Worm (Caenorhabditis elegans): ENCODE results near the gene Y55H10A.2.

DNA sequence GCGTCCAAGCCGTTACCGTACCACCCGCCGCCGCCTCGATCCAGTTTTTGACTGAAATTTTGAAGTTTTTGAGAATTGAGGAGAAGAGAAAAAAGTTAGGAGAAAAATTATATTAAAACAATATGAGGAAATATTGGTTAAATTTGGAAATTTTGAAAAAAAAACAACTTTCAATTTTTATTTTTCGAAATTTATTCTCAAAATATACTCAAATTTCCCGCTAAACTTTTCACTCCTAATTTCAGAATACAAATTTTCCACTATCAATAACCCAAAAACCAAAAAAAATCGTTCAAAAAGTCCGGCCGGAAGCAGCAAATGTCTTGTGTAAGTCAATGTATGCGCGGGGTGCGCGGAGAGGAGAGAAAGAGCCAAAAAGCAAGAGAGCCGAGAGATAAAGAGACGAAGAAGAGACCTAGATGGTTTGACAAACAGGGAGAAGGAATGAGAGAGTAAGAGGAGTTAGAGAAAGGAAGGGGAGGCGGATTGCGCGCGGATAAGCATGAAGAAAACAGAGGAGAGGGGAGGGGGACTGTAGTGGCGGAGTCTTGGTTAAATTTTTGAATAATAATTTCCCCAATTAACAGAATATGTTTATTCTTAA lies 13.2 kb upstream of the Y55H10A.2 start, which contains the start of gene elks-1:
- TF ChIP-seq unc-62 (GFP tag; optimal IDR thresholded peaks at IDR 0.05): no peak
- TF ChIP-seq fkh-4 (tag; optimal IDR thresholded peaks at IDR 0.05; ENCODE audit: borderline replicate concordance): no peak
- no peak for TF ChIP-seq nhr-12 (tag; optimal IDR thresholded peaks at IDR 0.05)
- TF ChIP-seq hlh-4 (tag; optimal IDR thresholded peaks at IDR 0.05): no peak
- TF ChIP-seq pax-3 (tag; optimal IDR thresholded peaks at IDR 0.05): no peak
- peak; percentile 19 for TF ChIP-seq lin-14 (GFP tag; optimal IDR thresholded peaks at IDR 0.05)
- no peak for TF ChIP-seq nhr-76 (tag; optimal IDR thresholded peaks at IDR 0.05)
- no peak for TF ChIP-seq lin-15B (tag; optimal IDR thresholded peaks at IDR 0.05)
- TF ChIP-seq lin-13 (GFP tag; optimal IDR thresholded peaks at IDR 0.05): no peak
- no peak for TF ChIP-seq jun-1 (tag; optimal IDR thresholded peaks at IDR 0.05)

All from whole organism, L1 larva.